Worm (Caenorhabditis elegans): ENCODE measurements around the gene unc-132.

unc-132 gene

DNA sequence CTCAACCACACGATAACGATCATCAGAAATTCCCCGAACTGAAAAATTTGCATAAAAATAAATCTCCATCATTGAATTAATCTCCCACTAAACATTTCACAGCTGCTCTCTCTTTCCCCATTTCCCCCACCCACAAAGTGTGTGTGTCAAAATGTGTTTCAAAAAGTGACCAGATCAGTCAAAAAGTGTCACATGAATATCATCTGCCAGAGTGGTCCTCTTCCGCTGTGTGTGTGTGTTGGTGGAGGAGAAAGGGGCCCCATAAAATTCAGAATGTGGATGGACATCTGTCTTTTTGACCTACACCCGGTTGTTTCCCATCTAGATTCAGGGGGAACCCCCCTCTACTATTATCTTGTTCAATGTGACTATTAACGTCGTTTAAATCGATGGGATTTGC, 9.7 kb upstream of the unc-132 start:
- TF ChIP-seq ztf-23 (GFP tag; IDR thresholded peaks at IDR 0.05) (no peak), med-1 (GFP tag; optimal IDR thresholded peaks at IDR 0.05; ENCODE audit: insufficient read depth) (no peak), T22C8.4 (GFP tag; IDR thresholded peaks at IDR 0.05) (no peak), klf-2 (GFP tag; conservative IDR thresholded peaks at IDR 0.05) (no peak), ref-1 (GFP tag; conservative IDR thresholded peaks at IDR 0.05) (no peak), flt-1 (GFP tag; IDR thresholded peaks at IDR 0.05) (no peak)

DNA sequence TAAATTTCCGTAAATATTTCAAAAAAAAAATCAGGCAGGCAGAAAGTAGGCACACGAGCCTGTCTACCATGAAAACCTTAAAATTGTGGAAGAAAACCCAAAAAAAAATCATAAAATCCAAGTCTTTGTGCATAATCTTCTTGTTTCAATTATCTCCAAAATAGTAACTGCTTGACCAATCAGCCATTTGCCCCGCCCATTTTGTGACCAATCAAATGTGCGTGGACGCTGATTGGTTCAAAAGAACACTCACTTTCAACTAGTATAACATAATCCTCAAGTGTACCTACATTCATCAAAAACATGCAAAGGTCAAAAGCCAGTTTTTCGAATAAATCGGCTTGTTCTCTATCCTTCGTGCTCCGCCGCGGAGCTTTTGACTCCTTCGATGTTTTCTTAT, 8.4 kb upstream of the unc-132 start:
- TF ChIP-seq T22C8.4 (GFP tag; IDR thresholded peaks at IDR 0.05) (no peak), tab-1 (GFP tag; IDR thresholded peaks at IDR 0.05) (no peak), ztf-23 (GFP tag; IDR thresholded peaks at IDR 0.05) (no peak), klf-2 (GFP tag; conservative IDR thresholded peaks at IDR 0.05) (no peak), ztf-29 (GFP tag; IDR thresholded peaks at IDR 0.05) (no peak), med-1 (GFP tag; optimal IDR thresholded peaks at IDR 0.05; ENCODE audit: insufficient read depth) (no peak), flt-1 (GFP tag; IDR thresholded peaks at IDR 0.05) (no peak), ref-1 (GFP tag; conservative IDR thresholded peaks at IDR 0.05) (no peak), cog-1 (tag; optimal IDR thresholded peaks at IDR 0.05) (no peak)

DNA sequence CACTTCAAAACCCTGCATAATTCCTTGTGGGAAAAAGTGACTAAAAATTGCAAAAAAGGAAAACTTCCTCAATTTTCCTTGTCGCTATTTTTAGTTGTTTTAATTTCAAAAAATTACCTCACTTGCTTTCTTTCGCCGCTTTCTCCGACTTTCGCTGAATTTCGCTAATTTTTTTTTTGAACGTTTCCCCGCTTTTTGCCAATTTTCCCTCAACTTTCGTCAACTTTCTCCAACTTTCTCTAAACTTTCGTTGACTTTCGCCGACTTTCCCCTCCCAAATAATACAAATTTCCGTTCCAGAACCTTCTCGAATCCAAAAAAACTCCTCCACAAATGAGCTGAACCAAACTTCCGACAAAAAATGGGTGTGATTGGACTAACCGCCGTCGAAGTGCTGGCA, 4.4 kb upstream of the unc-132 start, which contains the start of gene W08A12.3:
Gene W08A12.3, plus strand, starts transcription at position 301 of the 400 bp plus-strand sequence.
- TF ChIP-seq ztf-23 (GFP tag; IDR thresholded peaks at IDR 0.05) (no peak), flt-1 (GFP tag; IDR thresholded peaks at IDR 0.05) (no peak)

DNA sequence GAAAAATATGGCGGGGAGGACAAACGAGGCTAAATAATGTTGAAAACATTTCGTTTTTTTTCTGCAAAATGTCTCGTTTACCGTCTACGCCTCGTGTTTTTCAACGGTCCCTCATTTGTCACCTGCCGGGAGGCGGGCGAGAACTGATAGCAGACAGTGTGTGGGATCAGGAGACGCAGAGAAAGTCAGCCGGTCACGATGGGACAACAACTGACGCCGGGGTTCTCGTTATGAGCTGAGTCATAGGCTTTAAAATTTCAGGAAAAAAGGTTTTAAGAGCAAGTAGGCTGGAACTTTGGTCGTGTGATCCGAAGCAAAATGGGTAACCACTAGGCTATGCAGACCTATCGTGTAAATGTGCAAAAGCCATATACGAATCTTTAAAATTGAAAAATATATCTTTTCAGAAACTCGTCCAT, 1.1 kb upstream of the unc-132 start, which contains the start of gene W08A12.2:
Gene W08A12.2, minus strand, starts transcription at position 103 of the 419 bp plus-strand sequence.
- TF ChIP-seq klf-2 (GFP tag; conservative IDR thresholded peaks at IDR 0.05) (no peak), ref-1 (GFP tag; conservative IDR thresholded peaks at IDR 0.05) (no peak), tab-1 (GFP tag; IDR thresholded peaks at IDR 0.05) (0 out of 2 replicates have a peak, but pooled peaks have one; percentile 27), T22C8.4 (GFP tag; IDR thresholded peaks at IDR 0.05) (no peak), med-1 (GFP tag; optimal IDR thresholded peaks at IDR 0.05; ENCODE audit: insufficient read depth) (no peak), flt-1 (GFP tag; IDR thresholded peaks at IDR 0.05) (no peak), cog-1 (tag; optimal IDR thresholded peaks at IDR 0.05) (no peak), ztf-23 (GFP tag; IDR thresholded peaks at IDR 0.05) (no peak)

DNA sequence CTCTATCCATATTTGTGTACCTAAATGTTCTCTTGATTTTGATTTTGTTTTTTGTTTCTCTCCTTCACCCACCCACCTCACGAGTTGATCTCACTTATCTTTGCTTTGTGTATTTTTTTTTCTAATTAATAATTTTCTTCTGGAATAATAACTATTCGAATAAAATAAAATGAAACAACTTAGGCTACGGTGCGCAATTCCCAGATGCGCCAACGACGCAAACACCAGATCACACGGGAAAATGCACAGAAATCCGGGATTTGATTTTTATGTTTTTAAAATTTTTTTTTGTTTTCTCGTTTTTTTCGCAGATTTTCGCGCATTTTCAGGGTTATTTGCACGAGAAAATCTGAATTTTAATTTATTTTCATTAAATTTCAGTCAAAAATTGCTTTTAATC, 614 bp upstream of the unc-132 start:
- TF ChIP-seq ref-1 (GFP tag; conservative IDR thresholded peaks at IDR 0.05) (no peak), ztf-23 (GFP tag; IDR thresholded peaks at IDR 0.05) (no peak), klf-2 (GFP tag; conservative IDR thresholded peaks at IDR 0.05) (no peak), flt-1 (GFP tag; IDR thresholded peaks at IDR 0.05) (no peak), cog-1 (tag; optimal IDR thresholded peaks at IDR 0.05) (no peak), ztf-29 (GFP tag; IDR thresholded peaks at IDR 0.05) (no peak), tab-1 (GFP tag; IDR thresholded peaks at IDR 0.05) (no peak), T22C8.4 (GFP tag; IDR thresholded peaks at IDR 0.05) (no peak), med-1 (GFP tag; optimal IDR thresholded peaks at IDR 0.05; ENCODE audit: insufficient read depth) (no peak)

DNA sequence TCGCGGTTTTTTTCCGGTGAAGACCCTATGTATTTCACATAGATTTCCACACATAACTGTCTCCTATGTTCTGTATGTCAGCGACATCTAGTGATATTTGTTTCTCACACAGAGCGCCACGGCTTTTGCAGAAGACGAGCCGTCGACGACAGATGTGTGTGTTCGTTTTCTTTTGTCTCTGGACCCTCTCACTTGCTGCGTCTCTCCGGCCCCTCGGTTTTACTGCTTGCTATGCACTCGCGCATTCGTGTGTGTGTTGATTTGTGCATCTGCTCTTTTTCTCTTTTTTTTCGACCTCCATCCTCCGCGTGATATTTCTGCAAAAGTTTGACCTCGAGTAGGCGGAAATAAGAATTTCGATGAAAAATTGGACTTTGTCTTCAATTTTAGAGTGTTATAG, 1.8 kb downstream of the unc-132 start:
- no peak for TF ChIP-seq klf-2 (GFP tag; conservative IDR thresholded peaks at IDR 0.05)
- TF ChIP-seq tab-1 (GFP tag; IDR thresholded peaks at IDR 0.05), result no peak
- TF ChIP-seq T22C8.4 (GFP tag; IDR thresholded peaks at IDR 0.05), result no peak
- TF ChIP-seq ztf-23 (GFP tag; IDR thresholded peaks at IDR 0.05), result no peak
- peak; percentile 1 for TF ChIP-seq cog-1 (tag; optimal IDR thresholded peaks at IDR 0.05)
- TF ChIP-seq ztf-29 (GFP tag; IDR thresholded peaks at IDR 0.05), result no peak
- TF ChIP-seq flt-1 (GFP tag; IDR thresholded peaks at IDR 0.05), result no peak
- TF ChIP-seq ref-1 (GFP tag; conservative IDR thresholded peaks at IDR 0.05), result no peak

DNA sequence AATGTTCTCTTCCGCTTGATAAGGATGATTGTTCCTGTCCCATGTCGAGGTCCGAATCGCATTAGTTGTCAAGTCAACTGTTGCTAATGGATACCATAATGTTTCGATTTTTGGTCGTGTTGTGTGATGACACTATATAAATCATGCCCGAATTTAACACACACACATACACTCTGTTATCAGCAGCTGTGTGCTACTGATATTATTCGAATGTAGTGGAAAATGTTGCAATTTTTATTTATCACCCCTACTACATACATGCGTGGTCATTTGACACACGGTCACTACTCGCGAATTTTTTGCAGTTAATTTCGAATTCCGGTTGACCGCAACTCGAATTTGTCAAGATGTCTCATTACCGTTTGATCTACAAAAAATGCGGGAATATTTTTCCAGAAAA, 5.7 kb downstream of the unc-132 start:
- TF ChIP-seq cog-1 (tag; optimal IDR thresholded peaks at IDR 0.05), result no peak

DNA sequence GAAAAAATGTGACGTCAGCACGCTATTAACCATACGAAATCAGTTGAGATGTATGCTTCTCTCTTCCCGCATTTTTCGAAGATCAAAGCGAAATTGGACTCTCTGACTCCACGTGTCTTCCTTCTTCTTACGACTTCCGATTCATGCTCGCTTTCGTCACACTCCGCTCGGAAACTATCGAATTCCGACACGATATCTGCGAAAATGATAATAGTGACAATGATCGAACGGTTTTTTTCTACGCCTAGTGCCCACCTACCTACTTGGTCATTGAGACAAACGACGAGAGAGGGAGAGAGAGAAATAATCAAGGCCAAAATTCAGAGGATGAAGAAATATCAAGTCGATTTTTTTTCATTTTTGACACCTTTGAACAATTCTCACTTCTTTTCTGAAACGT, 6.8 kb downstream of the unc-132 start:
- TF ChIP-seq ref-1 (GFP tag; conservative IDR thresholded peaks at IDR 0.05) (no peak), cog-1 (tag; optimal IDR thresholded peaks at IDR 0.05) (no peak), med-1 (GFP tag; optimal IDR thresholded peaks at IDR 0.05; ENCODE audit: insufficient read depth) (no peak), flt-1 (GFP tag; IDR thresholded peaks at IDR 0.05) (no peak), ztf-29 (GFP tag; IDR thresholded peaks at IDR 0.05) (no peak), klf-2 (GFP tag; conservative IDR thresholded peaks at IDR 0.05) (no peak), ztf-23 (GFP tag; IDR thresholded peaks at IDR 0.05) (no peak), tab-1 (GFP tag; IDR thresholded peaks at IDR 0.05) (no peak), T22C8.4 (GFP tag; IDR thresholded peaks at IDR 0.05) (no peak)

DNA sequence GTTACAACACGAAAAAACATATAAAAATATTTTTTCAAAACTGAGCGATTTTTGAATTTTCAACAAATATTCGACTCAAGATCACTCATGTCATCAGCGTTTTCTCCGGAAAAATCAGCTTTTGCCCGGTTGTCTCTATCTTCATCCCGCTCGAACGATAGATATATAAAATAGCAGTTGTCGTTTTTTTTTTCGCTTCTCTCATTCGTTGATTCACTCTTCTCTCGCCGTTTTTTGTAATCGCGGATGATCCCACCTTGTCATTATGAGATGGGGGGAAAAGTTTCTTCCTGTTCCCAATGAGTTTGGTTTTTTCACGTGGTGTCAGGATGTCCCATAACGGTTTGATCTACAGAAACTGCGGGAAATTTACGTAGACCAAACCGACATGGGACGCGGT, 8.3 kb downstream of the unc-132 start:
- no peak for TF ChIP-seq ztf-23 (GFP tag; IDR thresholded peaks at IDR 0.05)
- no peak for TF ChIP-seq ref-1 (GFP tag; conservative IDR thresholded peaks at IDR 0.05)
- no peak for TF ChIP-seq tab-1 (GFP tag; IDR thresholded peaks at IDR 0.05)
- TF ChIP-seq cog-1 (tag; optimal IDR thresholded peaks at IDR 0.05), result no peak
- TF ChIP-seq flt-1 (GFP tag; IDR thresholded peaks at IDR 0.05), result no peak
- TF ChIP-seq klf-2 (GFP tag; conservative IDR thresholded peaks at IDR 0.05), result no peak
- TF ChIP-seq T22C8.4 (GFP tag; IDR thresholded peaks at IDR 0.05), result no peak
- no peak for TF ChIP-seq ztf-29 (GFP tag; IDR thresholded peaks at IDR 0.05)

DNA sequence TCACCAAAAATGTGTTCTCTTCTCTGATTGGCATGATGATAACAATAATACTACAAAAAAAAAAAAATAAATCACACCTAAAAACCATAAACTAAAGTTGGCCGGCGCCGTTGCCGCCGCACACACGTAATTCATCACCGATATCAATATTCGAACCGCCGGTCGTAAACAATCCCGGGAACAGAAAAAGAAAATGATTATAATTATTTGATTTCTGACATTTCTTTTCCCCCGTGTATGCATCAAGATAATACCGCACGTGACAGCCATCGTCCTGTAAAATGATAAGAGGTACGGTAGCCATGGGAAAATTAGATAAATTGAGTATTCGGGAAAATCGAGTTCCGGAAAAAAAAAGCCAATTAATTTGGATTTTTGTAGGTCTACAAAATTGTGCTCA, 10.2 kb downstream of the unc-132 start:
- TF ChIP-seq cog-1 (tag; optimal IDR thresholded peaks at IDR 0.05), result no peak

DNA sequence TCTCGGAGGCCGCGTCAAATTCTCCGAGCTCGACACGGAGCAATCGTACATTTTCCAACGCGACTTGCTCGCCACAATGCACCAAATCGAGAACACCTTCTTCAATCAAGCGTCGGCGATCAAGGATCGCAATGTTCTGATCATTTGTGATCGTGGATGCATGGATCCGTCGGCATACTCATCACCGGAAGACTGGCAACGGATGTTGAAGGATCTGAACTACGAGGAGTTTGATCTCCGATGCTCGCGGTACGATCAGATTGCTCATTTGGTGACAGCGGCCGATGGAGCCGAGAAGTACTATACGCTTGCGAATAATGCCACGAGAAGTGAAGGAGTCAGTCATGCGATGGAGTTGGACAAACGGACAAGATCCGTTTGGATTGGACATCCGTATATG, 11.6 kb downstream of the unc-132 start:
- no peak for TF ChIP-seq flt-1 (GFP tag; IDR thresholded peaks at IDR 0.05)
- no peak for TF ChIP-seq tab-1 (GFP tag; IDR thresholded peaks at IDR 0.05)
- TF ChIP-seq ref-1 (GFP tag; conservative IDR thresholded peaks at IDR 0.05), result no peak
- no peak for TF ChIP-seq cog-1 (tag; optimal IDR thresholded peaks at IDR 0.05)
- TF ChIP-seq med-1 (GFP tag; optimal IDR thresholded peaks at IDR 0.05; ENCODE audit: insufficient read depth), result no peak
- no peak for TF ChIP-seq ztf-23 (GFP tag; IDR thresholded peaks at IDR 0.05)
- no peak for TF ChIP-seq T22C8.4 (GFP tag; IDR thresholded peaks at IDR 0.05)
- no peak for TF ChIP-seq klf-2 (GFP tag; conservative IDR thresholded peaks at IDR 0.05)
